Worm (Caenorhabditis elegans): ENCODE data around the gene Y46H3A.4.

Gene Y46H3A.4

ce11 chrV:1788157-1788556 lies 22.8 kb downstream of the Y46H3A.4 start, which contains the start of gene F36H9.2:
F36H9.2 (plus strand) TSS chrV:1788457.
- TF ChIP-seq pha-2 (tag; optimal IDR thresholded peaks at IDR 0.05) (no peak), ceh-6 (GFP tag; optimal IDR thresholded peaks at IDR 0.05) (no peak), pax-1 (tag; optimal IDR thresholded peaks at IDR 0.05) (no peak), ceh-45 (GFP tag; IDR thresholded peaks at IDR 0.05) (no peak), lim-6 (tag; optimal IDR thresholded peaks at IDR 0.05) (no peak), ahr-1 (tag; optimal IDR thresholded peaks at IDR 0.05) (no peak), hlh-13 (GFP tag; optimal IDR thresholded peaks at IDR 0.05) (no peak), nhr-11 (tag; optimal IDR thresholded peaks at IDR 0.05) (no peak), unc-86 (tag; optimal IDR thresholded peaks at IDR 0.05) (no peak), tbx-7 (tag; optimal IDR thresholded peaks at IDR 0.05) (no peak), hlh-15 (tag; optimal IDR thresholded peaks at IDR 0.05) (no peak), hlh-8 (tag; optimal IDR thresholded peaks at IDR 0.05) (no peak), unc-3 (GFP tag; conservative IDR thresholded peaks at IDR 0.05) (no peak), unc-3 (tag; optimal IDR thresholded peaks at IDR 0.05) (no peak), pros-1 (tag; optimal IDR thresholded peaks at IDR 0.05) (no peak), fkh-6 (tag; optimal IDR thresholded peaks at IDR 0.05) (no peak), T23F11.4 (GFP tag; optimal IDR thresholded peaks at IDR 0.05) (no peak), ceh-18 (tag; optimal IDR thresholded peaks at IDR 0.05) (no peak), nfya-1 (tag; optimal IDR thresholded peaks at IDR 0.05) (no peak)

ce11 chrV:1781922-1782321 lies 29.0 kb downstream of the Y46H3A.4 start, which contains the start of gene F36H9.5:
F36H9.5 (minus strand) TSS chrV:1782022.
- no peak for TF ChIP-seq ceh-30 (tag; optimal IDR thresholded peaks at IDR 0.05)
- TF ChIP-seq ets-4 (tag; optimal IDR thresholded peaks at IDR 0.05), result no peak
- no peak for TF ChIP-seq ceh-45 (GFP tag; IDR thresholded peaks at IDR 0.05)
- TF ChIP-seq hlh-6 (tag; optimal IDR thresholded peaks at IDR 0.05), result no peak
- no peak for TF ChIP-seq Y22D7AL.16 (tag; optimal IDR thresholded peaks at IDR 0.05)
- TF ChIP-seq eyg-1 (tag; optimal IDR thresholded peaks at IDR 0.05), result no peak
- TF ChIP-seq nfya-1 (tag; optimal IDR thresholded peaks at IDR 0.05), result no peak
- no peak for TF ChIP-seq npax-4 (tag; optimal IDR thresholded peaks at IDR 0.05)
- no peak for TF ChIP-seq ceh-24 (tag; optimal IDR thresholded peaks at IDR 0.05)
- TF ChIP-seq dmd-4 (tag; optimal IDR thresholded peaks at IDR 0.05; ENCODE audit: borderline replicate concordance), result no peak

- TF ChIP-seq nhr-11 (tag; optimal IDR thresholded peaks at IDR 0.05), result no peak
- peak; percentile 85 for TF ChIP-seq nfya-1 (tag; optimal IDR thresholded peaks at IDR 0.05)
These were observed 30.9 kb downstream of the Y46H3A.4 start for ce11 chrV:1779994-1780393.

- TF ChIP-seq ceh-34 (tag; optimal IDR thresholded peaks at IDR 0.05) (no peak), sdc-2 (tag; optimal IDR thresholded peaks at IDR 0.05) (no peak), eyg-1 (tag; optimal IDR thresholded peaks at IDR 0.05) (no peak), ztf-16 (tag; optimal IDR thresholded peaks at IDR 0.05) (no peak), unc-3 (GFP tag; conservative IDR thresholded peaks at IDR 0.05) (no peak), unc-3 (tag; optimal IDR thresholded peaks at IDR 0.05) (no peak), fax-1 (tag; optimal IDR thresholded peaks at IDR 0.05) (no peak), ceh-31 (tag; optimal IDR thresholded peaks at IDR 0.05) (no peak), pha-2 (tag; optimal IDR thresholded peaks at IDR 0.05) (no peak), tbx-7 (tag; optimal IDR thresholded peaks at IDR 0.05) (no peak), unc-55 (GFP tag; optimal IDR thresholded peaks at IDR 0.05) (no peak), zip-5 (tag; optimal IDR thresholded peaks at IDR 0.05) (no peak), ceh-22 (tag; optimal IDR thresholded peaks at IDR 0.05) (no peak), unc-86 (tag; optimal IDR thresholded peaks at IDR 0.05) (no peak), ceh-9 (tag; optimal IDR thresholded peaks at IDR 0.05) (no peak), lin-11 (tag; optimal IDR thresholded peaks at IDR 0.05) (no peak), hlh-15 (tag; optimal IDR thresholded peaks at IDR 0.05) (no peak), pag-3 (tag; optimal IDR thresholded peaks at IDR 0.05; ENCODE audit: borderline replicate concordance) (no peak)
These were observed 31.8 kb downstream of the Y46H3A.4 start, which contains the start of gene F36H9.4 for ce11 chrV:1779136-1779535. F36H9.4 (minus strand) TSS chrV:1779236.
